Worm (Caenorhabditis elegans): Measurements from ENCODE around the gene dao-6.

DNA sequence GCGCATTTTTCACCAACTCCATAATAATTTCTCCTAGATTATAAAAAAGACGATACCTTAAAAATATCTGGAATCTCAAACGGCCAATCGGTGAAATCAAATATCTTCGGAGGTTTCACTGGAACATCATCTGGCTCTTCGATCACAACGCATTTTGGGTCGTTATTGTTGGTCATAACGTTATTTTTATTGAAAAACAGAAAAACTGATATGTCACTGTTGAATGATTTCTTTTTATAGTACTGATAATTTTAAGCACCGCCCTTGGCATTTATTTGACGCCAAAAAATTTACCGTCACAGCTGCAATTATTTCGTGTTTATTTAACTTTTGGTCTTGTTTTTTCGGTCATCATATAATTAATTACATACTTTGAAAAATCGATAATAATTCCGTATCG is 46.0 kb downstream of the dao-6 start, which contains the start of gene best-5:
- TF ChIP-seq aly-1 (tag; optimal IDR thresholded peaks at IDR 0.05), result no peak
- TF ChIP-seq scrt-1 (GFP tag; IDR thresholded peaks at IDR 0.05), result no peak
- no peak for TF ChIP-seq sea-1 (GFP tag; conservative IDR thresholded peaks at IDR 0.05)
- TF ChIP-seq hmg-4 (GFP tag; optimal IDR thresholded peaks at IDR 0.05), result no peak
- no peak for TF ChIP-seq ama-1 (optimal IDR thresholded peaks at IDR 0.05)
- no peak for TF ChIP-seq tra-4 (tag; optimal IDR thresholded peaks at IDR 0.05)
- TF ChIP-seq flt-1 (GFP tag; IDR thresholded peaks at IDR 0.05), result no peak
- no peak for TF ChIP-seq pes-1 (GFP tag; IDR thresholded peaks at IDR 0.05)
- no peak for TF ChIP-seq hmbx-1 (tag; optimal IDR thresholded peaks at IDR 0.05)
- no peak for TF ChIP-seq tbx-11 (GFP tag; IDR thresholded peaks at IDR 0.05)
- no peak for TF ChIP-seq ets-7 (tag; optimal IDR thresholded peaks at IDR 0.05)

Data from whole organism, early embryonic.